Fruit fly (Drosophila melanogaster) whole organism, embryonic: Measurements from ENCODE around the gene stet.

Experiments
- CG12155 ChIP-seq: fragments of 200-800 bp; sonication (Bioruptor generic); optimal IDR thresholded peaks from 3 replicates; lab custom pipeline; 2016; ENCODE audit warnings: missing biosample characterization, missing genetic modification characterization
- CG14014 ChIP-seq: fragments of 200-800 bp; sonication (Bioruptor generic); IDR thresholded peaks from 2 replicates; pipeline ENCODE4 v1.3.6; 2022; ENCODE audit warnings: missing biosample characterization, missing genetic modification characterization
- CG18619 ChIP-seq: fragments of 200-800 bp; sonication (Bioruptor generic); optimal IDR thresholded peaks from 3 replicates; lab custom pipeline; 2017; ENCODE audit warnings: missing biosample characterization, mild to moderate bottlenecking, missing genetic modification characterization
- CG8765 ChIP-seq: fragments of 200-800 bp; sonication (Bioruptor generic); IDR thresholded peaks from 2 replicates; pipeline ENCODE4 v1.3.6; 2022; ENCODE audit warnings: missing biosample characterization, missing genetic modification characterization
- Dad ChIP-seq: fragments of 200-800 bp; sonication (Bioruptor generic); optimal IDR thresholded peaks from 3 replicates; lab custom pipeline; 2016; ENCODE audit warnings: missing biosample characterization, missing genetic modification characterization
- Dref ChIP-seq: fragments of 200-800 bp; sonication (Bioruptor generic); IDR thresholded peaks from 2 replicates; pipeline ENCODE4 v1.3.6; 2022; ENCODE audit warnings: missing biosample characterization, missing genetic modification characterization
- Meics ChIP-seq: fragments of 200-800 bp; sonication (Bioruptor generic); optimal IDR thresholded peaks from 2 replicates; lab custom pipeline; 2017; ENCODE audit warnings: missing biosample characterization, mild to moderate bottlenecking, missing genetic modification characterization
- Stat92E ChIP-seq, 3 experiments: fragments of >200 bp in 2 of 3; fragments of 200-800 bp in 1 of 3; sonication (Bioruptor generic) in 1 of 3; optimal IDR thresholded peaks; 2 replicates each; lab custom pipeline; 2017 to 2019; ENCODE audit warnings: missing biosample characterization in 3 of 3, missing genetic modification characterization in 3 of 3, mild to moderate bottlenecking in 1 of 3, moderate library complexity in 1 of 3
- hbn ChIP-seq: fragments of 200-800 bp; sonication (Bioruptor generic); IDR thresholded peaks from 2 replicates; pipeline ENCODE4 v1.3.6; 2022; ENCODE audit warnings: missing biosample characterization, missing genetic modification characterization; ENCODE audit not compliant: partially characterized antibody
- sisA ChIP-seq: fragments of 200-800 bp; sonication (Bioruptor generic); IDR thresholded peaks from 2 replicates; pipeline ENCODE4 v1.3.6; 2022; ENCODE audit warnings: missing biosample characterization, missing genetic modification characterization

- TF ChIP-seq Dref (GFP tag; lab: Robert Waterston, UW) (no peak), hbn (GFP tag; lab: Robert Waterston, UW) (no peak), CG12155 (GFP tag; lab: Kevin White, UChicago) (no peak), sisA (GFP tag; lab: Robert Waterston, UW) (no peak), CG8765 (no peak), Meics (no peak), CG18619 (GFP tag; lab: Kevin White, UChicago) (no peak), CG14014 (no peak), Stat92E (GFP tag; optimal IDR thresholded peaks at IDR 0.05; lab: Kevin White, UChicago) (no peak), Dad (GFP tag; lab: Kevin White, UChicago) (no peak)
These were observed 48.0 kb upstream of the stet start for dm6 chr3L:1537353-1537752.
